Worm (Caenorhabditis elegans) whole organism, late embryonic: ENCODE results near the gene ZK1240.8.

Experiments
- ama-1 ChIP-seq: fragments of 150-350 bp; optimal IDR thresholded peaks from 2 replicates; lab custom pipeline; 2014
- hlh-15 ChIP-seq: sonication (generic microtip); optimal IDR thresholded peaks from 2 replicates; lab custom pipeline; 2016; ENCODE audit warnings: missing genetic modification characterization, missing compliant biosample characterization
- tbx-2 ChIP-seq: sonication (generic microtip); optimal IDR thresholded peaks from 2 replicates; lab custom pipeline; 2016; ENCODE audit warnings: missing genetic modification characterization, missing compliant biosample characterization
- ztf-16 ChIP-seq: sonication (generic microtip); optimal IDR thresholded peaks from 2 replicates; lab custom pipeline; 2017; ENCODE audit warnings: missing genetic modification characterization, missing compliant biosample characterization

- no peak for TF ChIP-seq ztf-16 (tag; lab: Kevin White, UChicago)
- no peak for TF ChIP-seq hlh-15 (tag; lab: Kevin White, UChicago)
- TF ChIP-seq ama-1 (lab: Kevin White, UChicago), result no peak
- no peak for TF ChIP-seq tbx-2 (tag; lab: Kevin White, UChicago)
These were observed 39.4 kb downstream of the ZK1240.8 start for ce11 chrII:2289441-2289840.
